Fruit fly (Drosophila melanogaster) whole organism, embryonic: ENCODE results near the gene Chchd2.

ENCODE experiments used
- Aef1 ChIP-seq: fragments of 200-800 bp; sonication (Bioruptor generic); IDR thresholded peaks from 3 replicates; pipeline ENCODE4 v1.3.6; 2022; ENCODE audit warnings: missing biosample characterization, missing genetic modification characterization
- B-H1 ChIP-seq: fragments of 200-800 bp; sonication (Bioruptor generic); IDR thresholded peaks from 3 replicates; pipeline ENCODE4 v1.3.6; 2022; ENCODE audit warnings: missing biosample characterization, missing genetic modification characterization
- B-H2 ChIP-seq: fragments of 200-800 bp; sonication (Bioruptor generic); optimal IDR thresholded peaks from 2 replicates; lab custom pipeline; 2018; ENCODE audit warnings: missing biosample characterization, mild to moderate bottlenecking, missing genetic modification characterization
- CG1024 ChIP-seq: fragments of 200-800 bp; sonication (Bioruptor generic); IDR thresholded peaks from 2 replicates; pipeline ENCODE4 v1.3.6; 2022; ENCODE audit warnings: missing biosample characterization, missing genetic modification characterization
- CG10565 ChIP-seq: fragments of 200-800 bp; sonication (Bioruptor generic); optimal IDR thresholded peaks from 3 replicates; lab custom pipeline; 2016; ENCODE audit warnings: missing biosample characterization, mild to moderate bottlenecking, missing genetic modification characterization
- CG11093 ChIP-seq: fragments of 200-800 bp; sonication (Bioruptor generic); IDR thresholded peaks from 3 replicates; pipeline ENCODE4 v1.3.6; 2022; ENCODE audit warnings: missing biosample characterization, missing genetic modification characterization
- CG11723 ChIP-seq: fragments of 200-800 bp; sonication (Bioruptor generic); optimal IDR thresholded peaks from 2 replicates; lab custom pipeline; 2017; ENCODE audit warnings: missing biosample characterization, mild to moderate bottlenecking, missing genetic modification characterization
- CG12236 ChIP-seq: fragments of 200-800 bp; sonication (Bioruptor generic); optimal IDR thresholded peaks from 2 replicates; lab custom pipeline; 2016; ENCODE audit warnings: missing biosample characterization, missing genetic modification characterization
- CG1602 ChIP-seq: fragments of 200-800 bp; sonication (Bioruptor generic); optimal IDR thresholded peaks from 3 replicates; lab custom pipeline; 2016; ENCODE audit warnings: missing biosample characterization, missing genetic modification characterization
- CG16863 ChIP-seq: fragments of 200-800 bp; sonication (Bioruptor generic); optimal IDR thresholded peaks from 3 replicates; lab custom pipeline; 2016; ENCODE audit warnings: missing biosample characterization, missing genetic modification characterization
- CG18262 ChIP-seq: fragments of 200-800 bp; optimal IDR thresholded peaks from 3 replicates; lab custom pipeline; 2019; ENCODE audit warnings: missing biosample characterization, mild to moderate bottlenecking, missing genetic modification characterization, moderate library complexity
- CG2202 ChIP-seq: fragments of 200-800 bp; sonication (Bioruptor generic); optimal IDR thresholded peaks from 2 replicates; lab custom pipeline; 2018; ENCODE audit warnings: missing biosample characterization, mild to moderate bottlenecking, missing genetic modification characterization
- CG31365 ChIP-seq: fragments of 200-800 bp; sonication (Bioruptor generic); optimal IDR thresholded peaks from 2 replicates; lab custom pipeline; 2018; ENCODE audit warnings: missing biosample characterization, mild to moderate bottlenecking, missing genetic modification characterization
- CG4282 ChIP-seq: fragments of 200-800 bp; sonication (Bioruptor generic); optimal IDR thresholded peaks from 2 replicates; lab custom pipeline; 2016; ENCODE audit warnings: missing biosample characterization, missing genetic modification characterization
- CG8924 ChIP-seq: fragments of 200-800 bp; optimal IDR thresholded peaks from 3 replicates; lab custom pipeline; 2019; ENCODE audit warnings: missing biosample characterization, mild to moderate bottlenecking, missing genetic modification characterization, moderate library complexity
- CG9876 ChIP-seq: fragments of 200-800 bp; sonication (Bioruptor generic); optimal IDR thresholded peaks from 2 replicates; lab custom pipeline; 2016; ENCODE audit warnings: missing biosample characterization, missing genetic modification characterization
- Chrac-16 ChIP-seq: fragments of 200-800 bp; sonication (Bioruptor generic); optimal IDR thresholded peaks from 3 replicates; lab custom pipeline; 2016; ENCODE audit warnings: missing biosample characterization, missing genetic modification characterization
- Dbx ChIP-seq: fragments of 200-800 bp; sonication (Bioruptor generic); IDR thresholded peaks from 3 replicates; pipeline ENCODE4 v1.3.6; 2022; ENCODE audit warnings: missing biosample characterization, missing genetic modification characterization
- Dek ChIP-seq: fragments of 200-800 bp; sonication (Bioruptor generic); optimal IDR thresholded peaks from 3 replicates; lab custom pipeline; 2019; ENCODE audit warnings: missing biosample characterization, mild to moderate bottlenecking, missing genetic modification characterization, moderate library complexity
- Dfd ChIP-seq, 2 experiments: fragments of >200 bp; optimal IDR thresholded peaks; 2 replicates each; lab custom pipeline; 2017; ENCODE audit warnings: missing biosample characterization in 2 of 2, missing genetic modification characterization in 2 of 2
- E2f1 ChIP-seq: fragments of 200-800 bp; sonication (Bioruptor generic); IDR thresholded peaks from 2 replicates; pipeline ENCODE4 v1.3.6; 2022; ENCODE audit warnings: missing biosample characterization, missing genetic modification characterization
- Ets97D ChIP-seq: fragments of 200-800 bp; sonication (Bioruptor generic); optimal IDR thresholded peaks from 3 replicates; lab custom pipeline; 2016; ENCODE audit warnings: missing biosample characterization, missing genetic modification characterization
- H15 ChIP-seq: fragments of 200-800 bp; sonication (Bioruptor generic); IDR thresholded peaks from 3 replicates; pipeline ENCODE4 v1.3.6; 2022; ENCODE audit warnings: missing biosample characterization, missing genetic modification characterization
- H2.0 ChIP-seq: fragments of 200-800 bp; sonication (Bioruptor generic); IDR thresholded peaks from 2 replicates; pipeline ENCODE4 v1.3.6; 2022; ENCODE audit warnings: missing biosample characterization, missing genetic modification characterization
- HLH4C ChIP-seq: fragments of 200-800 bp; sonication (Bioruptor generic); IDR thresholded peaks from 3 replicates; pipeline ENCODE4 v1.3.6; 2022; ENCODE audit warnings: missing biosample characterization, missing genetic modification characterization; ENCODE audit not compliant: partially characterized antibody
- HLH54F ChIP-seq: fragments of 200-800 bp; sonication (Bioruptor generic); optimal IDR thresholded peaks from 3 replicates; lab custom pipeline; 2016; ENCODE audit warnings: missing biosample characterization, missing genetic modification characterization
- Max ChIP-seq: fragments of 200-800 bp; sonication (Bioruptor generic); optimal IDR thresholded peaks from 2 replicates; lab custom pipeline; 2016; ENCODE audit warnings: missing biosample characterization, mild to moderate bottlenecking, missing genetic modification characterization
- NC2β ChIP-seq: fragments of 200-800 bp; sonication (Bioruptor generic); optimal IDR thresholded peaks from 2 replicates; lab custom pipeline; 2016; ENCODE audit warnings: missing biosample characterization, missing genetic modification characterization
- Nf-YB ChIP-seq: fragments of 200-800 bp; sonication (Bioruptor generic); optimal IDR thresholded peaks from 3 replicates; lab custom pipeline; 2019; ENCODE audit warnings: missing biosample characterization, mild to moderate bottlenecking, missing genetic modification characterization, moderate library complexity
- Nf-YC ChIP-seq: fragments of 200-800 bp; optimal IDR thresholded peaks from 3 replicates; lab custom pipeline; 2019; ENCODE audit warnings: missing biosample characterization, mild to moderate bottlenecking, missing genetic modification characterization, moderate library complexity
- NfI ChIP-seq: fragments of 200-800 bp; sonication (Bioruptor generic); optimal IDR thresholded peaks from 3 replicates; lab custom pipeline; 2018; ENCODE audit warnings: missing biosample characterization, mild to moderate bottlenecking, missing genetic modification characterization, moderate library complexity
- Oaz ChIP-seq: fragments of 200-800 bp; sonication (Bioruptor generic); IDR thresholded peaks from 2 replicates; pipeline ENCODE4 v1.3.6; 2022; ENCODE audit warnings: missing biosample characterization, missing genetic modification characterization
- Oli ChIP-seq: fragments of 200-800 bp; sonication (Bioruptor generic); optimal IDR thresholded peaks from 2 replicates; lab custom pipeline; 2018; ENCODE audit warnings: missing biosample characterization, mild to moderate bottlenecking, missing genetic modification characterization, moderate library complexity
- abd-A ChIP-seq: fragments of 200-800 bp; sonication (Bioruptor generic); optimal IDR thresholded peaks from 3 replicates; lab custom pipeline; 2019; ENCODE audit warnings: missing biosample characterization, mild to moderate bottlenecking, missing genetic modification characterization, moderate library complexity
- ap ChIP-seq: fragments of 200-800 bp; sonication (Bioruptor generic); IDR thresholded peaks from 2 replicates; pipeline ENCODE4 v1.3.6; 2022; ENCODE audit warnings: missing biosample characterization, missing genetic modification characterization
- az2 ChIP-seq: fragments of 200-800 bp; sonication (Bioruptor generic); optimal IDR thresholded peaks from 3 replicates; lab custom pipeline; 2016; ENCODE audit warnings: missing biosample characterization, missing genetic modification characterization
- bbx ChIP-seq: fragments of 200-800 bp; sonication (Bioruptor generic); IDR thresholded peaks from 2 replicates; pipeline ENCODE4 v1.3.6; 2022; ENCODE audit warnings: missing biosample characterization, missing genetic modification characterization; ENCODE audit not compliant: partially characterized antibody
- bowl ChIP-seq: fragments of 200-800 bp; sonication (Bioruptor generic); IDR thresholded peaks from 2 replicates; pipeline ENCODE4 v1.3.6; 2022; ENCODE audit warnings: missing biosample characterization, missing genetic modification characterization
- btn ChIP-seq: fragments of 200-800 bp; sonication (Bioruptor generic); optimal IDR thresholded peaks from 2 replicates; lab custom pipeline; 2016; ENCODE audit warnings: missing biosample characterization, missing genetic modification characterization
- croc ChIP-seq: fragments of 200-800 bp; sonication (Bioruptor generic); conservative IDR thresholded peaks from 3 replicates; pipeline ENCODE4 v1.3.6; 2022; ENCODE audit warnings: missing biosample characterization, missing genetic modification characterization
- dm ChIP-seq: fragments of 200-800 bp; sonication (Bioruptor generic); optimal IDR thresholded peaks from 3 replicates; lab custom pipeline; 2016; ENCODE audit warnings: missing biosample characterization, missing genetic modification characterization
- dmrt11E ChIP-seq: fragments of 200-800 bp; sonication (Bioruptor generic); optimal IDR thresholded peaks from 3 replicates; lab custom pipeline; 2018; ENCODE audit warnings: missing biosample characterization, mild to moderate bottlenecking, missing genetic modification characterization, moderate library complexity
- ems ChIP-seq: fragments of 200-800 bp; sonication (Bioruptor generic); optimal IDR thresholded peaks from 3 replicates; lab custom pipeline; 2016; ENCODE audit warnings: missing biosample characterization, missing genetic modification characterization
- eyg ChIP-seq: fragments of 200-800 bp; sonication (Bioruptor generic); optimal IDR thresholded peaks from 3 replicates; lab custom pipeline; 2016; ENCODE audit warnings: missing biosample characterization, missing genetic modification characterization
- gce ChIP-seq: fragments of 200-800 bp; sonication (Bioruptor generic); IDR thresholded peaks from 3 replicates; pipeline ENCODE4 v1.3.6; 2022; ENCODE audit warnings: missing biosample characterization, missing genetic modification characterization
- lab ChIP-seq: fragments of 200-800 bp; sonication (Bioruptor generic); optimal IDR thresholded peaks from 3 replicates; lab custom pipeline; 2017; ENCODE audit warnings: missing biosample characterization, missing genetic modification characterization, mild to moderate bottlenecking, moderate library complexity, missing genetic modification reagents
- row ChIP-seq: fragments of 200-800 bp; sonication (Bioruptor generic); IDR thresholded peaks from 3 replicates; pipeline ENCODE4 v1.3.6; 2022; ENCODE audit warnings: missing biosample characterization, missing genetic modification characterization
- seq ChIP-seq: fragments of 200-800 bp; sonication (Bioruptor generic); IDR thresholded peaks from 2 replicates; pipeline ENCODE4 v1.3.6; 2022; ENCODE audit warnings: missing biosample characterization, missing genetic modification characterization
- tx ChIP-seq: fragments of 200-800 bp; sonication (Bioruptor generic); optimal IDR thresholded peaks from 2 replicates; lab custom pipeline; 2016; ENCODE audit warnings: missing biosample characterization, missing genetic modification characterization
- unpg ChIP-seq: fragments of 200-800 bp; sonication (Bioruptor generic); optimal IDR thresholded peaks from 3 replicates; lab custom pipeline; 2018; ENCODE audit warnings: missing biosample characterization, mild to moderate bottlenecking, missing genetic modification characterization, moderate library complexity

The Chchd2 gene

DNA sequence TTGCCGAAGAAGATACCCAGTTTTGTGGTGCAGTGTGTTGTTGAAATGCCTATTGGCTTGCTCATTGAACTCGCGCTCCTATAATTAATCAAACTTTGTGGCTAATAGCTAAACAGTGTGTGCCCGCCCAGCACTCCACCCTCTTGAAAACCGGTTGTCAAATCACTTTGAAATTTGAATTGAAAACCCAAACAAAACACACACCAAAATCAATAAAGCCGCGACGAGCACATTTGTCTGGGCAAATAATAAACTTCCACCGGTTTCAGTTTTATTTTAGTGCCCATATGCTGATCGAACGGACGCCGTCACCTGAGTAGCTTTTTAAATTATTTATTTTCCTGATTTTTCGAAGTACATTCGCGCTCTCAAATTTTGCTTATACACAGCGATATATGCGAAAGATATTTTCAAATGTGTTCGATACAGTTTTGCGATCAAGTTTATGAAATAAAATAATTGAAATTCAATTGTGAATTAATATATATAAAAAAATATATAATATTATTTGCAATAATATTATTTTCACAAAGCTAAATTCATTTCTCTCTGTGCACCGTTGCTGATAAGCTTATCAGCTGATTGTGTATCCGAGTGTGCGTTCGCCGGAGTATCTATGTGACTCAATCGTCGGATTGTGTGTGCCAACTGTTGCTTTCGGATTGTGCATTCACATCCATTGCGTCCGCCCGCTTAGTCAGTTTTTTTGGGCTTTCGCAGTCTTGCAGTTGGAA lies 18.9 kb upstream of the Chchd2 start (continued):
- TF ChIP-seq CG2202 (peak; percentile 35), CG4282 (GFP tag; lab: Kevin White, UChicago) (no peak), croc (peak; percentile 45), B-H1 (peak; percentile 46; the same call in 2 of the 3 replicates), Oaz (GFP tag; lab: Robert Waterston, UW) (peak; percentile 46; the same call in 1 of the 2 replicates), Nf-YB (peak; percentile 70), ems (GFP tag; lab: Kevin White, UChicago) (peak; percentile 31), CG31365 (tag; lab: Kevin White, UChicago) (no peak), seq (GFP tag; lab: Robert Waterston, UW) (peak; percentile 73), H2.0 (peak; percentile 73), tx (GFP tag; lab: Kevin White, UChicago) (no peak), Oli (tag; lab: Kevin White, UChicago) (peak; percentile 86), eyg (GFP tag; lab: Kevin White, UChicago) (no peak), CG1024 (GFP tag; lab: Robert Waterston, UW) (peak; percentile 62), Max (GFP tag; lab: Kevin White, UChicago) (peak; percentile 71), NC2β (no peak), bowl (0 out of 2 replicates have a peak, but pooled peaks have one; percentile 36), CG11093 (GFP tag; lab: Robert Waterston, UW) (peak; percentile 64; the same call in 2 of the 3 replicates), dm (no peak), dmrt11E (tag; lab: Kevin White, UChicago) (peak; percentile 69), Dek (tag; lab: Kevin White, UChicago) (peak; percentile 79), Dfd (GFP tag; optimal IDR thresholded peaks at IDR 0.05; lab: Kevin White, UChicago) (no peak), gce (GFP tag; lab: Robert Waterston, UW) (no peak; the same call in 2 of the 3 replicates), unpg (GFP tag; lab: Kevin White, UChicago) (peak; percentile 87), NfI (GFP tag; lab: Kevin White, UChicago) (peak; percentile 83), CG8924 (tag; lab: Kevin White, UChicago) (peak; percentile 92), lab (peak; percentile 91), ap (GFP tag; lab: Robert Waterston, UW) (peak; percentile 63; the same call in 1 of the 2 replicates), CG18262 (tag; lab: Kevin White, UChicago) (peak; percentile 87), row (peak; percentile 90), CG1602 (GFP tag; lab: Kevin White, UChicago) (peak; percentile 59), abd-A (tag; lab: Kevin White, UChicago) (peak; percentile 58), Chrac-16 (GFP tag; lab: Kevin White, UChicago) (peak; percentile 49), CG11723 (GFP tag; lab: Kevin White, UChicago) (peak; percentile 73), HLH4C (GFP tag; lab: Robert Waterston, UW) (no peak), CG9876 (no peak), Dbx (GFP tag; lab: Robert Waterston, UW) (peak; percentile 69; the same call in 2 of the 3 replicates), CG16863 (GFP tag; lab: Kevin White, UChicago) (peak; percentile 6), H15 (GFP tag; lab: Robert Waterston, UW) (peak; percentile 62; the same call in 1 of the 3 replicates), CG10565 (GFP tag; lab: Kevin White, UChicago) (no peak), HLH54F (GFP tag; lab: Kevin White, UChicago) (peak; percentile 37), az2 (GFP tag; lab: Kevin White, UChicago) (peak; percentile 61), bbx (GFP tag; lab: Robert Waterston, UW) (no peak), E2f1 (GFP tag; lab: Robert Waterston, UW) (peak; percentile 82), btn (no peak), Aef1 (peak; percentile 64; the same call in 1 of the 3 replicates), B-H2 (peak; percentile 13), CG12236 (GFP tag; lab: Kevin White, UChicago) (no peak), Ets97D (GFP tag; lab: Kevin White, UChicago) (no peak), Nf-YC (peak; percentile 73)
